Fruit fly (Drosophila melanogaster) whole organism, embryonic: ENCODE data around the gene CG15208.
"Not testable (repeated sequence)": the region's sequence is repeated elsewhere in the genome, so short reads cannot be mapped to it uniquely, and the experiment has no call there.

Experiments
- CG11723 ChIP-seq: fragments of 200-800 bp; sonication (Bioruptor generic); optimal IDR thresholded peaks from 2 replicates; lab custom pipeline; 2017; ENCODE audit warnings: missing biosample characterization, mild to moderate bottlenecking, missing genetic modification characterization
- CG14441 ChIP-seq: fragments of 200-800 bp; sonication (Bioruptor generic); IDR thresholded peaks from 2 replicates; pipeline ENCODE4 v1.3.6; 2022; ENCODE audit warnings: missing biosample characterization, missing genetic modification characterization
- corto ChIP-seq: fragments of 200-800 bp; sonication (Bioruptor generic); optimal IDR thresholded peaks from 2 replicates; lab custom pipeline; 2016; ENCODE audit warnings: missing biosample characterization, mild to moderate bottlenecking, missing genetic modification characterization, moderate library complexity

CG15208 gene

dm6 chrX:10950930-10951329, 51.2 kb downstream of the CG15208 start, which contains the start of gene Rab9Fa:
Rab9Fa (minus strand) TSS chrX:10951030.
- not testable (repeated sequence) for TF ChIP-seq CG14441; corto (GFP tag; lab: Kevin White, UChicago); CG11723 (GFP tag; lab: Kevin White, UChicago)
- TF ChIP-seq, all 482 proteins: peak for 0; not testable (repeated sequence) for 482
